Worm (Caenorhabditis elegans): ENCODE data around the gene srx-90.

- TF ChIP-seq attf-4 (tag; optimal IDR thresholded peaks at IDR 0.05): no peak
- TF ChIP-seq hif-1 (tag; optimal IDR thresholded peaks at IDR 0.05): no peak
- no peak for TF ChIP-seq ceh-62 (tag; optimal IDR thresholded peaks at IDR 0.05)
- no peak for TF ChIP-seq egl-27 (tag; optimal IDR thresholded peaks at IDR 0.05)
- TF ChIP-seq nhr-28 (tag; optimal IDR thresholded peaks at IDR 0.05): no peak
- no peak for TF ChIP-seq mep-1 (tag; optimal IDR thresholded peaks at IDR 0.05)
- no peak for TF ChIP-seq ztf-11 (tag; optimal IDR thresholded peaks at IDR 0.05)
- TF ChIP-seq dmd-9 (GFP tag; IDR thresholded peaks at IDR 0.05): no peak
- no peak for TF ChIP-seq ZK337.2 (GFP tag; IDR thresholded peaks at IDR 0.05)
- TF ChIP-seq nhr-111 (GFP tag; optimal IDR thresholded peaks at IDR 0.05): no peak
- TF ChIP-seq lin-1 (GFP tag; IDR thresholded peaks at IDR 0.05): no peak
- no peak for TF ChIP-seq nhr-77 (tag; optimal IDR thresholded peaks at IDR 0.05)
Measured at ce11 chrV:11536667-11537066, 44.3 kb upstream of the srx-90 start.
